Fruit fly (Drosophila melanogaster) whole organism, embryonic: ENCODE data around the gene CG33160.

ENCODE experiments used
- CG11560 ChIP-seq: fragments of 200-800 bp; sonication (Bioruptor generic); IDR thresholded peaks from 3 replicates; pipeline ENCODE4 v1.3.6; 2022; ENCODE audit warnings: missing biosample characterization, missing genetic modification characterization
- CG12155 ChIP-seq: fragments of 200-800 bp; sonication (Bioruptor generic); optimal IDR thresholded peaks from 3 replicates; lab custom pipeline; 2016; ENCODE audit warnings: missing biosample characterization, missing genetic modification characterization
- CG12659 ChIP-seq: fragments of 200-800 bp; sonication (Bioruptor generic); optimal IDR thresholded peaks from 3 replicates; lab custom pipeline; 2017; ENCODE audit warnings: mild to moderate bottlenecking, missing biosample characterization, missing genetic modification reagents, missing genetic modification characterization
- CG1792 ChIP-seq: fragments of 200-800 bp; sonication (Bioruptor generic); optimal IDR thresholded peaks from 2 replicates; lab custom pipeline; 2016; ENCODE audit warnings: missing biosample characterization, missing genetic modification characterization
- CG3281 ChIP-seq: fragments of 200-800 bp; sonication (Bioruptor generic); optimal IDR thresholded peaks from 3 replicates; lab custom pipeline; 2017; ENCODE audit warnings: missing biosample characterization, mild to moderate bottlenecking, missing genetic modification characterization
- CG3407 ChIP-seq: fragments of 200-800 bp; sonication (Bioruptor generic); optimal IDR thresholded peaks from 2 replicates; lab custom pipeline; 2018; ENCODE audit warnings: missing biosample characterization, mild to moderate bottlenecking, missing genetic modification characterization
- CG7987 ChIP-seq: fragments of 200-800 bp; sonication (Bioruptor generic); optimal IDR thresholded peaks from 2 replicates; lab custom pipeline; 2018; ENCODE audit warnings: missing biosample characterization, mild to moderate bottlenecking, missing genetic modification characterization, moderate library complexity
- CG8924 ChIP-seq: fragments of 200-800 bp; optimal IDR thresholded peaks from 3 replicates; lab custom pipeline; 2019; ENCODE audit warnings: missing biosample characterization, mild to moderate bottlenecking, missing genetic modification characterization, moderate library complexity
- CG9797 ChIP-seq: fragments of 200-800 bp; sonication (Bioruptor generic); optimal IDR thresholded peaks from 3 replicates; lab custom pipeline; 2018; ENCODE audit warnings: missing biosample characterization, mild to moderate bottlenecking, missing genetic modification characterization
- CHES-1-like ChIP-seq: fragments of 200-800 bp; sonication (Bioruptor generic); optimal IDR thresholded peaks from 2 replicates; lab custom pipeline; 2016; ENCODE audit warnings: missing biosample characterization, missing genetic modification characterization
- NFAT ChIP-seq: fragments of 200-800 bp; sonication (Bioruptor generic); IDR thresholded peaks from 2 replicates; pipeline ENCODE4 v1.3.6; 2022; ENCODE audit warnings: missing biosample characterization, missing genetic modification characterization
- Sox102F ChIP-seq: fragments of 200-800 bp; sonication (Bioruptor generic); optimal IDR thresholded peaks from 2 replicates; lab custom pipeline; 2018; ENCODE audit warnings: missing biosample characterization, mild to moderate bottlenecking, missing genetic modification characterization, moderate library complexity
- tup ChIP-seq: fragments of 200-800 bp; sonication (Bioruptor generic); optimal IDR thresholded peaks from 2 replicates; lab custom pipeline; 2016; ENCODE audit warnings: missing biosample characterization, mild to moderate bottlenecking, missing genetic modification characterization, moderate library complexity

DNA sequence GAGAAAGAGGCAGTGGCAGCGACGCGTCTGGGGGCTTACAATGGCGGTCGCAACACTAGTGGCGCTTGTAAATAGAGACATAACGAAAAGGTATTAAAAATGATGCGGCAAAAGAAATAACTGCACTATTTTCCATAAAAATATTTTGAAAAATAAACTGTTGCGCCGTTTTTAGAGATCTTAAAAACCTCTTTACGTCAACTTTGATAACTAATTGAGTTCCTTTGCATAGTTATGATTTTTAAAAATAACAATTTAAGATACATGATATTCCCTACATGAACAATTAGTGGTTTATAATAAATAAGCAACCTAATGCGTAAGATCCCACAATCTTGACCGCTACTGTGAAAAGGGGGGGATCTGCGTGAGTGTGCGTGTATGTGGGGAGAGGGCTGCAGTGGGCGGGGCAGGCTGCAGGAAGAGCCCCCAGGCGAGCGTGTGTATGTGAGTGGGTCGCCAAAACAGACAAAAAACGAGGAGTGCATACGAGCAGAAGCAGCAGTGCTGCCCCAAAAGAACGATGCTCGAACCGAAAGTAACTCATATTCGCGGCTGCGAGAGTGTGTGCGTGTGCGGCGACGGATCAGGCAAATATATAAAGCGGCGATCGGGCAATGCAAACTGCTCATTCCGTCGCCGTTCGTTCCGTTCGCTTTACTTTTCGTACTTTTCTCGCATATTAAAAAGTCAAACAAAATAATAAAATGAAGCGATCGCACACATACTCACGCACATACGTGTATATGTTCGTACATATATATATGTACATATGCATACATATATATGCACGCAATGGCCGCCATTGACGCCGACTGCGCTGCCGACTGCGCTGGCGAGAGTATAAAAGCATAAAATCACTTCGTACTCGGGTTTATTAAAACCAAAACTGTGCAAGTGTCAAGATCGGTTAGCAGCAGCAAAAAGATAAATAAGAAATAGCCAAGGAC is 42.8 kb upstream of the CG33160 start:
- TF ChIP-seq CG3281 (GFP tag; lab: Kevin White, UChicago) (peak; percentile 15), CG8924 (peak; percentile 54), CG9797 (no peak), CG3407 (GFP tag; lab: Kevin White, UChicago) (no peak), CHES-1-like (no peak), CG12155 (GFP tag; lab: Kevin White, UChicago) (peak; percentile 22), Sox102F (GFP tag; lab: Kevin White, UChicago) (peak; percentile 68), CG12659 (GFP tag; lab: Kevin White, UChicago) (peak; percentile 54), NFAT (no peak), tup (no peak), CG7987 (GFP tag; lab: Kevin White, UChicago) (no peak), CG11560 (no peak), CG1792 (GFP tag; lab: Kevin White, UChicago) (no peak)
